Worm (Caenorhabditis elegans) whole organism, L4 larva: ENCODE data around the gene W07A12.8.

Experiments used
- lin-39 ChIP-seq: fragments of 150-350 bp; optimal IDR thresholded peaks from 2 replicates; lab custom pipeline; 2014; ENCODE audit warnings: missing biosample characterization, missing genetic modification reagents, missing genetic modification characterization
- mep-1 ChIP-seq: fragments of 150-350 bp; sonication (generic microtip); optimal IDR thresholded peaks from 3 replicates; lab custom pipeline; 2014; ENCODE audit warnings: missing biosample characterization, missing genetic modification characterization
- nhr-10 ChIP-seq: fragments of 150-350 bp; optimal IDR thresholded peaks from 2 replicates; lab custom pipeline; 2014; ENCODE audit warnings: missing biosample characterization, missing genetic modification characterization
- nhr-11 ChIP-seq: fragments of 150-350 bp; optimal IDR thresholded peaks from 2 replicates; lab custom pipeline; 2014; ENCODE audit warnings: missing biosample characterization, missing genetic modification characterization
- nhr-25 ChIP-seq: sonication (generic microtip); optimal IDR thresholded peaks from 2 replicates; lab custom pipeline; 2017; ENCODE audit warnings: missing genetic modification characterization, mild to moderate bottlenecking, missing compliant biosample characterization, antibody characterized with exemption, moderate library complexity, borderline replicate concordance; ENCODE audit not compliant: insufficient read depth
- tag-97 ChIP-seq: fragments of 200-800 bp; sonication (Bioruptor generic); IDR thresholded peaks from 2 replicates; pipeline ENCODE4 v1.3.6; 2022; ENCODE audit warnings: missing genetic modification characterization, missing compliant biosample characterization

ce11 chrII:9148079-9148478, 17.5 kb downstream of the W07A12.8 start:
- TF ChIP-seq mep-1 (tag; lab: Kevin White, UChicago) (no peak), lin-39 (no peak), tag-97 (GFP tag; lab: Robert Waterston, UW) (no peak), nhr-11 (tag; lab: Kevin White, UChicago) (no peak), nhr-10 (tag; lab: Kevin White, UChicago) (no peak), nhr-25 (tag; lab: Kevin White, UChicago) (no peak)
